In the genomic region with DNA sequence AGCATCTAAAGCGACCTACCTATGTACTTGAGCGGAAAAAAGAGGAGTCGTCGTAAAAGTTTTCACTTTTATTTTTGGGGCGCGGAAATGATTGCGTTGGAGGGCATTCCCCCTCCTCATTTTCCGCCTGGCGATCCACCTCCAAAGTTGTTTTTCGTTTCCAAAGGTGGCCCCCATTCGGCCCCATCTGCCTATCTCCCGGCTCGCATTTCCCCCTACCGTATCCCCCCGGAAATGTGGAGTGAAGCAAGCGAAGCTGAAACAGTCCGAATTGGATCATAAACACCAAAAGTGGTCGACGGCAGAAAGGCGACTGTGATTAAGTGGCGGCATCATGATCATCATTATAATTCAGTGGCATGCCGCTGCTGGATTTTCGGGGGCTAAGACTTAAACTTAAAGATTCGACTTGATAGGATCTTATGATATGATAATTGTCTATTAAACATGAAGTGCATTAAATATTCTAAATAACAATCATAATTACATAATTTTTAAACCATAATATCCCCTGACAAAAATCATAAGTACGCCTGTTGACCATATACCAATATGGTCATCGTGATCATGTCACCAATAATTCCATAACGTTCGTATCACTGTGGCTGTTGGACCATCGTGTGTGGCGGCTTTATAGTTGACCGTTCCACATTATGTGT, we compare ENCODE assay signal across 1 fruit fly cellular context.
TF ChIP-seq lines count a peak whose summit lies in the region.

No protein-coding gene starts in this region.

TF ChIP-seq in whole organism, embryonic, 481 proteins besides CTCF, POLR2A, EP300 and RAD21 (continued from another document and continues in another):
- TF ChIP-seq CHES-1-like (GFP tag; optimal IDR thresholded peaks at IDR 0.05; lab: Kevin White, UChicago) (no peak), tx (GFP tag; optimal IDR thresholded peaks at IDR 0.05; lab: Kevin White, UChicago) (peak; percentile 23), B-H1 (GFP tag; IDR thresholded peaks at IDR 0.05; lab: Robert Waterston, UW) (peak; percentile 50), CG1233 (GFP tag; optimal IDR thresholded peaks at IDR 0.05; lab: Kevin White, UChicago) (peak; percentile 44), rib (GFP tag; IDR thresholded peaks at IDR 0.05; lab: Robert Waterston, UW) (no peak), CG6683 (GFP tag; optimal IDR thresholded peaks at IDR 0.05; lab: Kevin White, UChicago) (peak; percentile 53), CG15011 (GFP tag; optimal IDR thresholded peaks at IDR 0.05; lab: Kevin White, UChicago) (peak; percentile 54), CG6254 (GFP tag; optimal IDR thresholded peaks at IDR 0.05; lab: Kevin White, UChicago) (no peak), CG17385 (GFP tag; optimal IDR thresholded peaks at IDR 0.05; lab: Kevin White, UChicago) (peak; percentile 64), CG30431 (GFP tag; optimal IDR thresholded peaks at IDR 0.05; lab: Kevin White, UChicago) (peak; percentile 39), fd102C (GFP tag; optimal IDR thresholded peaks at IDR 0.05; lab: Kevin White, UChicago) (no peak), CG3281 (GFP tag; optimal IDR thresholded peaks at IDR 0.05; lab: Kevin White, UChicago) (peak; percentile 71), CG1603 (tag; optimal IDR thresholded peaks at IDR 0.05; lab: Kevin White, UChicago) (peak; percentile 84), CG43689 (GFP tag; IDR thresholded peaks at IDR 0.05; lab: Robert Waterston, UW) (peak; percentile 72), Xrp1 (GFP tag; IDR thresholded peaks at IDR 0.05; lab: Robert Waterston, UW) (peak; percentile 79), Sox100B (GFP tag; optimal IDR thresholded peaks at IDR 0.05; lab: Kevin White, UChicago) (peak; percentile 68), Ada2b (GFP tag; IDR thresholded peaks at IDR 0.05; lab: Robert Waterston, UW) (peak; percentile 70), vnd (GFP tag; IDR thresholded peaks at IDR 0.05; lab: Robert Waterston, UW; ENCODE audit: partially characterized antibody) (no peak), CG33557 (GFP tag; optimal IDR thresholded peaks at IDR 0.05; lab: Kevin White, UChicago) (no peak), CG16779 (GFP tag; IDR thresholded peaks at IDR 0.05; lab: Robert Waterston, UW) (peak; percentile 47; the same call in 1 of the 2 replicates), CG7963 (GFP tag; IDR thresholded peaks at IDR 0.05; lab: Robert Waterston, UW; ENCODE audit: partially characterized antibody) (no peak), vvl (GFP tag; IDR thresholded peaks at IDR 0.05; lab: Robert Waterston, UW) (peak; percentile 79), CG4328 (GFP tag; optimal IDR thresholded peaks at IDR 0.05; lab: Kevin White, UChicago) (no peak), CrebB (tag; optimal IDR thresholded peaks at IDR 0.05; lab: Kevin White, UChicago) (peak; percentile 60), CG15269 (tag; optimal IDR thresholded peaks at IDR 0.05; lab: Kevin White, UChicago) (peak; percentile 86), CG18011 (GFP tag; optimal IDR thresholded peaks at IDR 0.05; lab: Kevin White, UChicago) (peak; percentile 35), CG18262 (tag; optimal IDR thresholded peaks at IDR 0.05; lab: Kevin White, UChicago) (peak; percentile 77), Opbp (GFP tag; IDR thresholded peaks at IDR 0.05; lab: Robert Waterston, UW; ENCODE audit: partially characterized antibody) (no peak), Ets97D (GFP tag; optimal IDR thresholded peaks at IDR 0.05; lab: Kevin White, UChicago) (peak; percentile 35), CG13123 (GFP tag; optimal IDR thresholded peaks at IDR 0.05; lab: Kevin White, UChicago) (no peak), CG6272 (GFP tag; IDR thresholded peaks at IDR 0.05; lab: Robert Waterston, UW) (peak; percentile 47; the same call in 1 of the 2 replicates), NC2β (GFP tag; optimal IDR thresholded peaks at IDR 0.05; lab: Kevin White, UChicago) (no peak), CG8478 (optimal IDR thresholded peaks at IDR 0.05; lab: Kevin White, UChicago) (no peak), NfI (GFP tag; optimal IDR thresholded peaks at IDR 0.05; lab: Kevin White, UChicago) (peak; percentile 61), CG4404 (GFP tag; IDR thresholded peaks at IDR 0.05; lab: Robert Waterston, UW) (0 out of 2 replicates have a peak, but pooled peaks have one; percentile 23), lmd (GFP tag; IDR thresholded peaks at IDR 0.05; lab: Robert Waterston, UW) (peak; percentile 75), CG8290 (GFP tag; optimal IDR thresholded peaks at IDR 0.05; lab: Kevin White, UChicago) (no peak), CG8290 (tag; optimal IDR thresholded peaks at IDR 0.05; lab: Kevin White, UChicago) (peak in 1 of 2 experiments; percentile 86), zen (tag; optimal IDR thresholded peaks at IDR 0.05; lab: Kevin White, UChicago) (peak; percentile 48), bowl (GFP tag; IDR thresholded peaks at IDR 0.05; lab: Robert Waterston, UW) (peak; percentile 53; the same call in 1 of the 2 replicates), CG5953 (GFP tag; IDR thresholded peaks at IDR 0.05; lab: Robert Waterston, UW) (peak; percentile 54; the same call in 1 of the 2 replicates), sima (GFP tag; optimal IDR thresholded peaks at IDR 0.05; lab: Kevin White, UChicago) (no peak), CG7372 (GFP tag; IDR thresholded peaks at IDR 0.05; lab: Robert Waterston, UW) (0 out of 2 replicates have a peak, but pooled peaks have one; percentile 50), Ssrp (tag; optimal IDR thresholded peaks at IDR 0.05; lab: Kevin White, UChicago) (peak; percentile 60), CG10366 (GFP tag; IDR thresholded peaks at IDR 0.05; lab: Robert Waterston, UW) (peak; percentile 70), CG11696 (GFP tag; IDR thresholded peaks at IDR 0.05; lab: Robert Waterston, UW) (0 out of 2 replicates have a peak, but pooled peaks have one; percentile 24), Dip2 (GFP tag; IDR thresholded peaks at IDR 0.05; lab: Robert Waterston, UW) (0 out of 2 replicates have a peak, but pooled peaks have one; percentile 11), CG2712 (tag; optimal IDR thresholded peaks at IDR 0.05; lab: Kevin White, UChicago) (peak; percentile 76), seq (GFP tag; IDR thresholded peaks at IDR 0.05; lab: Robert Waterston, UW) (peak; percentile 41; the same call in 1 of the 2 replicates), Dad (GFP tag; optimal IDR thresholded peaks at IDR 0.05; lab: Kevin White, UChicago) (peak; percentile 42), Spps (tag; optimal IDR thresholded peaks at IDR 0.05; lab: Kevin White, UChicago) (peak; percentile 39), CG9797 (GFP tag; optimal IDR thresholded peaks at IDR 0.05; lab: Kevin White, UChicago) (no peak), D19B (GFP tag; optimal IDR thresholded peaks at IDR 0.05; lab: Kevin White, UChicago) (peak; percentile 41), ase (GFP tag; IDR thresholded peaks at IDR 0.05; lab: Robert Waterston, UW) (peak; percentile 67; the same call in 2 of the 3 replicates), CG18476 (GFP tag; optimal IDR thresholded peaks at IDR 0.05; lab: Kevin White, UChicago) (peak; percentile 22), CG7745 (tag; optimal IDR thresholded peaks at IDR 0.05; lab: Kevin White, UChicago) (no peak), gro (GFP tag; optimal IDR thresholded peaks at IDR 0.05; lab: Kevin White, UChicago) (peak; percentile 59), CG12769 (tag; optimal IDR thresholded peaks at IDR 0.05; lab: Kevin White, UChicago) (peak; percentile 90), CG15514 (GFP tag; optimal IDR thresholded peaks at IDR 0.05; lab: Kevin White, UChicago) (peak; percentile 52), org-1 (GFP tag; optimal IDR thresholded peaks at IDR 0.05; lab: Kevin White, UChicago) (peak; percentile 67), sqz (GFP tag; optimal IDR thresholded peaks at IDR 0.05; lab: Kevin White, UChicago) (no peak), CG1832 (GFP tag; optimal IDR thresholded peaks at IDR 0.05; lab: Kevin White, UChicago) (no peak), CG17186 (GFP tag; optimal IDR thresholded peaks at IDR 0.05; lab: Kevin White, UChicago) (peak; percentile 16), onecut (GFP tag; IDR thresholded peaks at IDR 0.05; lab: Robert Waterston, UW) (peak; percentile 58), wor (GFP tag; IDR thresholded peaks at IDR 0.05; lab: Robert Waterston, UW) (0 out of 2 replicates have a peak, but pooled peaks have one; percentile 49), Doc3 (GFP tag; IDR thresholded peaks at IDR 0.05; lab: Robert Waterston, UW; ENCODE audit: partially characterized antibody) (no peak), CG3838 (GFP tag; optimal IDR thresholded peaks at IDR 0.05; lab: Kevin White, UChicago) (peak; percentile 29), ro (GFP tag; IDR thresholded peaks at IDR 0.05; lab: Robert Waterston, UW) (peak; percentile 21; the same call in 1 of the 2 replicates), CG34422 (GFP tag; IDR thresholded peaks at IDR 0.05; lab: Robert Waterston, UW) (0 out of 3 replicates have a peak, but pooled peaks have one; percentile 60), Oli (tag; optimal IDR thresholded peaks at IDR 0.05; lab: Kevin White, UChicago) (peak; percentile 82), corto (GFP tag; optimal IDR thresholded peaks at IDR 0.05; lab: Kevin White, UChicago) (no peak), dm (GFP tag; optimal IDR thresholded peaks at IDR 0.05; lab: Kevin White, UChicago) (peak; percentile 8), Kr (GFP tag; optimal IDR thresholded peaks at IDR 0.05; lab: Kevin White, UChicago) (peak; percentile 26), CG10543 (GFP tag; optimal IDR thresholded peaks at IDR 0.05; lab: Kevin White, UChicago) (peak; percentile 43), wek (GFP tag; optimal IDR thresholded peaks at IDR 0.05; lab: Kevin White, UChicago) (peak; percentile 33), scrt (GFP tag; optimal IDR thresholded peaks at IDR 0.05; lab: Kevin White, UChicago) (peak; percentile 42), odd (GFP tag; optimal IDR thresholded peaks at IDR 0.05; lab: Kevin White, UChicago) (peak; percentile 47), CG1792 (GFP tag; optimal IDR thresholded peaks at IDR 0.05; lab: Kevin White, UChicago) (peak; percentile 14), CG13894 (tag; optimal IDR thresholded peaks at IDR 0.05; lab: Kevin White, UChicago) (peak; percentile 57), sd (tag; optimal IDR thresholded peaks at IDR 0.05; lab: Kevin White, UChicago) (peak; percentile 32), lab (GFP tag; optimal IDR thresholded peaks at IDR 0.05; lab: Kevin White, UChicago) (peak; percentile 82), bsh (GFP tag; optimal IDR thresholded peaks at IDR 0.05; lab: Kevin White, UChicago) (peak in 1 of 2 experiments; percentile 75), Elba2 (GFP tag; optimal IDR thresholded peaks at IDR 0.05; lab: Kevin White, UChicago) (no peak), CG7271 (tag; optimal IDR thresholded peaks at IDR 0.05; lab: Kevin White, UChicago) (no peak), Gug (GFP tag; IDR thresholded peaks at IDR 0.05; lab: Robert Waterston, UW) (peak; percentile 37; the same call in 1 of the 4 replicates), CG12104 (GFP tag; optimal IDR thresholded peaks at IDR 0.05; lab: Kevin White, UChicago) (peak; percentile 32), CG4730 (GFP tag; IDR thresholded peaks at IDR 0.05; lab: Robert Waterston, UW) (0 out of 2 replicates have a peak, but pooled peaks have one; percentile 38), CG4282 (GFP tag; optimal IDR thresholded peaks at IDR 0.05; lab: Kevin White, UChicago) (no peak), CG2116 (GFP tag; optimal IDR thresholded peaks at IDR 0.05; lab: Kevin White, UChicago) (no peak), CG2202 (tag; optimal IDR thresholded peaks at IDR 0.05; lab: Kevin White, UChicago) (peak; percentile 37), dimm (GFP tag; IDR thresholded peaks at IDR 0.05; lab: Robert Waterston, UW) (peak; percentile 50; the same call in 1 of the 2 replicates), ara (GFP tag; IDR thresholded peaks at IDR 0.05; lab: Robert Waterston, UW) (0 out of 2 replicates have a peak, but pooled peaks have one; percentile 45), trem (tag; optimal IDR thresholded peaks at IDR 0.05; lab: Kevin White, UChicago) (peak; percentile 46), Max (GFP tag; optimal IDR thresholded peaks at IDR 0.05; lab: Kevin White, UChicago) (peak; percentile 25), tio (GFP tag; optimal IDR thresholded peaks at IDR 0.05; lab: Kevin White, UChicago) (peak; percentile 15), tap (tag; optimal IDR thresholded peaks at IDR 0.05; lab: Kevin White, UChicago) (peak; percentile 80), CG12236 (GFP tag; optimal IDR thresholded peaks at IDR 0.05; lab: Kevin White, UChicago) (no peak), CG4820 (GFP tag; optimal IDR thresholded peaks at IDR 0.05; lab: Kevin White, UChicago) (peak; percentile 46), vfl (GFP tag; optimal IDR thresholded peaks at IDR 0.05; lab: Kevin White, UChicago) (peak; percentile 11), CG17568 (GFP tag; optimal IDR thresholded peaks at IDR 0.05; lab: Kevin White, UChicago) (peak; percentile 32), Rfx (GFP tag; IDR thresholded peaks at IDR 0.05; lab: Robert Waterston, UW) (peak; percentile 85), croc (GFP tag; conservative IDR thresholded peaks at IDR 0.05; lab: Robert Waterston, UW) (peak; percentile 34; the same call in 1 of the 3 replicates), CG17802 (tag; optimal IDR thresholded peaks at IDR 0.05; lab: Kevin White, UChicago) (peak; percentile 20), CG11504 (tag; optimal IDR thresholded peaks at IDR 0.05; lab: Kevin White, UChicago) (peak; percentile 86), crc (GFP tag; optimal IDR thresholded peaks at IDR 0.05; lab: Kevin White, UChicago) (peak; percentile 22), pfk (GFP tag; optimal IDR thresholded peaks at IDR 0.05; lab: Kevin White, UChicago) (no peak), CG3407 (GFP tag; optimal IDR thresholded peaks at IDR 0.05; lab: Kevin White, UChicago) (no peak), crol (GFP tag; IDR thresholded peaks at IDR 0.05; lab: Robert Waterston, UW) (peak; percentile 82), ttk (GFP tag; IDR thresholded peaks at IDR 0.05; lab: Robert Waterston, UW) (peak; percentile 57), ash1 (GFP tag; optimal IDR thresholded peaks at IDR 0.05; lab: Kevin White, UChicago) (no peak), Bdp1 (GFP tag; optimal IDR thresholded peaks at IDR 0.05; lab: Kevin White, UChicago) (no peak), CG42726 (GFP tag; IDR thresholded peaks at IDR 0.05; lab: Robert Waterston, UW; ENCODE audit: partially characterized antibody) (no peak), H2.0 (GFP tag; IDR thresholded peaks at IDR 0.05; lab: Robert Waterston, UW) (peak; percentile 72), CG12659 (GFP tag; optimal IDR thresholded peaks at IDR 0.05; lab: Kevin White, UChicago) (peak; percentile 75), CG3065 (GFP tag; optimal IDR thresholded peaks at IDR 0.05; lab: Kevin White, UChicago) (no peak), Scr (GFP tag; IDR thresholded peaks at IDR 0.05; lab: Robert Waterston, UW; ENCODE audit: partially characterized antibody) (no peak), D19A (tag; optimal IDR thresholded peaks at IDR 0.05; lab: Kevin White, UChicago) (peak; percentile 63), so (GFP tag; IDR thresholded peaks at IDR 0.05; lab: Robert Waterston, UW) (peak; percentile 83), CG3163 (GFP tag; optimal IDR thresholded peaks at IDR 0.05; lab: Kevin White, UChicago) (no peak), CG9932 (GFP tag; IDR thresholded peaks at IDR 0.05; lab: Robert Waterston, UW) (peak; percentile 72)
